Fruit fly (Drosophila melanogaster) whole organism, pupa: ENCODE results near the gene GluRIID.

Experiments
- CG10348 ChIP-seq: fragments of 200-800 bp; sonication (Bioruptor generic); IDR thresholded peaks from 2 replicates; pipeline ENCODE4 v1.3.6; 2022; ENCODE audit warnings: missing biosample characterization, missing genetic modification characterization
- CG12605 ChIP-seq: fragments of 200-800 bp; sonication (Bioruptor generic); IDR thresholded peaks from 2 replicates; pipeline ENCODE4 v1.3.6; 2022; ENCODE audit warnings: missing biosample characterization, missing genetic modification characterization
- CG15710 ChIP-seq: fragments of 200-800 bp; sonication (Bioruptor generic); optimal IDR thresholded peaks from 2 replicates; lab custom pipeline; 2018; ENCODE audit warnings: missing biosample characterization, mild to moderate bottlenecking, missing genetic modification characterization, moderate library complexity
- CG17806 ChIP-seq: fragments of 200-800 bp; sonication (Bioruptor generic); optimal IDR thresholded peaks from 2 replicates; lab custom pipeline; 2018; ENCODE audit warnings: missing biosample characterization, mild to moderate bottlenecking, missing genetic modification characterization, moderate library complexity
- CG32121 ChIP-seq: fragments of 200-800 bp; sonication (Bioruptor generic); IDR thresholded peaks from 2 replicates; pipeline ENCODE4 v1.3.6; 2022; ENCODE audit warnings: missing biosample characterization, missing genetic modification characterization
- CG34367 ChIP-seq: fragments of 200-800 bp; sonication (Bioruptor generic); optimal IDR thresholded peaks from 2 replicates; lab custom pipeline; 2018; ENCODE audit warnings: missing biosample characterization, mild to moderate bottlenecking, missing genetic modification characterization
- CG4496 ChIP-seq: fragments of 200-800 bp; sonication (Bioruptor generic); IDR thresholded peaks from 3 replicates; pipeline ENCODE4 v1.3.6; 2022; ENCODE audit warnings: missing biosample characterization, missing genetic modification characterization
- CG8159 ChIP-seq: fragments of 200-800 bp; sonication (Bioruptor generic); optimal IDR thresholded peaks from 3 replicates; lab custom pipeline; 2018; ENCODE audit warnings: missing biosample characterization, mild to moderate bottlenecking, missing genetic modification characterization, moderate library complexity
- CG9948 ChIP-seq: fragments of 200-800 bp; sonication (Bioruptor generic); optimal IDR thresholded peaks from 2 replicates; lab custom pipeline; 2018; ENCODE audit warnings: missing biosample characterization, mild to moderate bottlenecking, missing genetic modification characterization, moderate library complexity
- D1 ChIP-seq: fragments of 200-800 bp; sonication (Bioruptor generic); optimal IDR thresholded peaks from 2 replicates; lab custom pipeline; 2018; ENCODE audit warnings: missing biosample characterization, mild to moderate bottlenecking, missing genetic modification characterization, moderate library complexity
- Ets98B ChIP-seq: fragments of 200-800 bp; sonication (Bioruptor generic); IDR thresholded peaks from 2 replicates; pipeline ENCODE4 v1.3.6; 2022; ENCODE audit warnings: missing biosample characterization, missing genetic modification characterization
- Pif1A ChIP-seq: fragments of 200-800 bp; sonication (Bioruptor generic); optimal IDR thresholded peaks from 3 replicates; lab custom pipeline; 2016; ENCODE audit warnings: missing biosample characterization, missing genetic modification characterization
- Pif1B ChIP-seq: fragments of 200-800 bp; sonication (Bioruptor generic); optimal IDR thresholded peaks from 3 replicates; lab custom pipeline; 2016; ENCODE audit warnings: missing biosample characterization, missing genetic modification characterization
- Snoo ChIP-seq: fragments of 200-800 bp; sonication (Bioruptor generic); optimal IDR thresholded peaks from 3 replicates; lab custom pipeline; 2017; ENCODE audit warnings: missing biosample characterization, mild to moderate bottlenecking, missing genetic modification characterization, inconsistent platforms
- fd96Ca ChIP-seq: fragments of 200-800 bp; sonication (Bioruptor generic); IDR thresholded peaks from 3 replicates; pipeline ENCODE4 v1.3.6; 2022; ENCODE audit warnings: missing biosample characterization, missing genetic modification characterization
- gl ChIP-seq: fragments of 200-800 bp; sonication (Bioruptor generic); optimal IDR thresholded peaks from 2 replicates; lab custom pipeline; 2018; ENCODE audit warnings: missing biosample characterization, mild to moderate bottlenecking, missing genetic modification characterization
- rn ChIP-seq: fragments of 200-800 bp; sonication (Bioruptor generic); IDR thresholded peaks from 2 replicates; pipeline ENCODE4 v1.3.6; 2022; ENCODE audit warnings: missing biosample characterization, missing genetic modification characterization

The GluRIID gene

dm6 chr3R:20600109-20600508 lies 52.1 kb downstream of the GluRIID start:
- no peak for TF ChIP-seq CG17806 (tag; lab: Kevin White, UChicago)
- no peak for TF ChIP-seq Pif1A
- no peak for TF ChIP-seq CG15710 (tag; lab: Kevin White, UChicago)
- no peak for TF ChIP-seq D1 (tag; lab: Kevin White, UChicago)
- no peak for TF ChIP-seq CG32121 (GFP tag; lab: Robert Waterston, UW)
- no peak for TF ChIP-seq rn (GFP tag; lab: Robert Waterston, UW)
- TF ChIP-seq gl (tag; lab: Kevin White, UChicago): no peak
- no peak for TF ChIP-seq CG10348 (GFP tag; lab: Robert Waterston, UW)
- no peak for TF ChIP-seq fd96Ca (GFP tag; lab: Robert Waterston, UW)
- TF ChIP-seq CG4496 (GFP tag; lab: Robert Waterston, UW): no peak
- TF ChIP-seq CG8159 (tag; lab: Kevin White, UChicago): no peak
- no peak for TF ChIP-seq CG12605
- no peak for TF ChIP-seq CG9948 (tag; lab: Kevin White, UChicago)
- TF ChIP-seq Pif1B (GFP tag; lab: Kevin White, UChicago): no peak
- no peak for TF ChIP-seq Snoo
- TF ChIP-seq CG34367 (tag; lab: Kevin White, UChicago): no peak
- no peak for TF ChIP-seq Ets98B (GFP tag; lab: Robert Waterston, UW)
